Fruit fly (Drosophila melanogaster): Measurements from ENCODE around the gene NetA.
A peak's percentile ranks its signal among the peaks of the same experiment; 100 is the strongest.

NetA gene

DNA sequence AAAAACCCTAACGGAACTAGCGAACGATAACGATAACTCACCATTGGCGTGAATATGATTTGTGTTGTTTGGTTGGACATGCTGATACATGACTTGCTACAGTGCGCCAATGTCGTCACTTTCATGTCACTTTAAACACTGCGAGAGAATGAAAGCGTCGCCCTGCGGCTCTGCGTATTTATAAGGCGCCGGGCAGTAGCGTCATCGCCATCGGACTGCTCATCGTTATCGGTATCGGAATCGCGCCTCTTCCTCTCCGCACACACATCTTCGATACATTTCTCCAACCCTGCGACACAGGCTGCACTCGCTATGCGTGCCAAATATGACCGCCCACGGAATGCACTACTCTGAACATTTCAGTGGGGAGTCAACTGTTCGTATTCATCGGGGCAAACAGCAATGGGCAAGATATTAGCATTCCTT is 51.3 kb downstream of the NetA start, which contains the start of gene sbm (continued):
- TF ChIP-seq Drgx (GFP tag; IDR thresholded peaks at IDR 0.05) (peak; percentile 39; the same call in 1 of the 2 replicates), tin (GFP tag; optimal IDR thresholded peaks at IDR 0.05) (peak; percentile 55), cas (GFP tag; IDR thresholded peaks at IDR 0.05) (no peak), ase (GFP tag; IDR thresholded peaks at IDR 0.05) (0 out of 3 replicates have a peak, but pooled peaks have one; percentile 58), CG2712 (tag; optimal IDR thresholded peaks at IDR 0.05) (peak; percentile 1), Hand (GFP tag; optimal IDR thresholded peaks at IDR 0.05) (no peak), Camta (GFP tag; optimal IDR thresholded peaks at IDR 0.05) (no peak), Oli (tag; optimal IDR thresholded peaks at IDR 0.05) (peak; percentile 22), Sox102F (GFP tag; optimal IDR thresholded peaks at IDR 0.05) (peak; percentile 21), al (GFP tag; IDR thresholded peaks at IDR 0.05) (peak; percentile 62), slbo (GFP tag; IDR thresholded peaks at IDR 0.05) (peak; percentile 83), dmrt99B (tag; optimal IDR thresholded peaks at IDR 0.05) (peak; percentile 31), CG14441 (GFP tag; IDR thresholded peaks at IDR 0.05) (peak; percentile 60), Opbp (GFP tag; IDR thresholded peaks at IDR 0.05; ENCODE audit: partially characterized antibody) (peak; percentile 59; the same call in 2 of the 3 replicates), chinmo (GFP tag; IDR thresholded peaks at IDR 0.05; ENCODE audit: partially characterized antibody) (peak; percentile 67; the same call in 1 of the 4 replicates), CG6272 (GFP tag; IDR thresholded peaks at IDR 0.05) (peak; percentile 65), bcd (GFP tag; optimal IDR thresholded peaks at IDR 0.05) (peak; percentile 41), shn (GFP tag; optimal IDR thresholded peaks at IDR 0.05) (peak; percentile 62), Adf1 (GFP tag; IDR thresholded peaks at IDR 0.05) (peak; percentile 35), CG6689 (GFP tag; IDR thresholded peaks at IDR 0.05) (peak; percentile 27; the same call in 1 of the 2 replicates), CG7987 (GFP tag; optimal IDR thresholded peaks at IDR 0.05) (no peak), CG2116 (GFP tag; optimal IDR thresholded peaks at IDR 0.05) (peak; percentile 34), Gug (GFP tag; IDR thresholded peaks at IDR 0.05) (peak; percentile 79; the same call in 3 of the 4 replicates), abd-A (tag; optimal IDR thresholded peaks at IDR 0.05) (peak; percentile 65), CG12391 (tag; optimal IDR thresholded peaks at IDR 0.05) (peak; percentile 22), stwl (tag; optimal IDR thresholded peaks at IDR 0.05) (peak; percentile 95), CG12659 (GFP tag; optimal IDR thresholded peaks at IDR 0.05) (peak; percentile 55), CG17359 (tag; optimal IDR thresholded peaks at IDR 0.05) (peak; percentile 19), CG3847 (GFP tag; IDR thresholded peaks at IDR 0.05) (peak; percentile 54; the same call in 1 of the 2 replicates), D19A (tag; optimal IDR thresholded peaks at IDR 0.05) (peak; percentile 31), Myb (GFP tag; optimal IDR thresholded peaks at IDR 0.05) (peak; percentile 76), hkb (optimal IDR thresholded peaks at IDR 0.05) (no peak), hkb (GFP tag; IDR thresholded peaks at IDR 0.05) (peak; percentile 47; the same call in 1 of the 2 replicates), mirr (GFP tag; optimal IDR thresholded peaks at IDR 0.05) (no peak), CG43689 (GFP tag; IDR thresholded peaks at IDR 0.05) (no peak), ems (GFP tag; optimal IDR thresholded peaks at IDR 0.05) (peak; percentile 45), Rx (GFP tag; IDR thresholded peaks at IDR 0.05) (0 out of 2 replicates have a peak, but pooled peaks have one; percentile 30), Gsc (GFP tag; IDR thresholded peaks at IDR 0.05) (no peak), E2f2 (GFP tag; IDR thresholded peaks at IDR 0.05) (peak; percentile 70), nerfin-1 (tag; optimal IDR thresholded peaks at IDR 0.05) (no peak), ato (GFP tag; IDR thresholded peaks at IDR 0.05; ENCODE audit: partially characterized antibody) (peak; percentile 79), CG3163 (GFP tag; optimal IDR thresholded peaks at IDR 0.05) (no peak), hbn (GFP tag; IDR thresholded peaks at IDR 0.05; ENCODE audit: partially characterized antibody) (peak; percentile 24; the same call in 1 of the 2 replicates), gem (tag; optimal IDR thresholded peaks at IDR 0.05) (peak; percentile 31), CG8924 (tag; optimal IDR thresholded peaks at IDR 0.05) (no peak), CG2889 (GFP tag; IDR thresholded peaks at IDR 0.05) (no peak), ken (GFP tag; IDR thresholded peaks at IDR 0.05) (peak; percentile 59; the same call in 1 of the 3 replicates), GATAe (GFP tag; conservative IDR thresholded peaks at IDR 0.05) (no peak), dimm (GFP tag; IDR thresholded peaks at IDR 0.05) (no peak), mld (GFP tag; IDR thresholded peaks at IDR 0.05; ENCODE audit: partially characterized antibody) (peak; percentile 70; the same call in 2 of the 3 replicates)
